Fruit fly (Drosophila melanogaster) whole organism, embryonic: ENCODE data around the gene Df31.

Source experiments
- ATbp ChIP-seq: fragments of 200-800 bp; sonication (Bioruptor generic); optimal IDR thresholded peaks from 2 replicates; lab custom pipeline; 2017; ENCODE audit warnings: missing biosample characterization, mild to moderate bottlenecking, missing genetic modification characterization, missing genetic modification reagents
- C15 ChIP-seq: fragments of 200-800 bp; sonication (Bioruptor generic); IDR thresholded peaks from 3 replicates; pipeline ENCODE4 v1.3.6; 2022; ENCODE audit warnings: missing biosample characterization, missing genetic modification characterization
- CG1024 ChIP-seq: fragments of 200-800 bp; sonication (Bioruptor generic); IDR thresholded peaks from 2 replicates; pipeline ENCODE4 v1.3.6; 2022; ENCODE audit warnings: missing biosample characterization, missing genetic modification characterization
- CG11456 ChIP-seq: fragments of 200-800 bp; sonication (Bioruptor generic); IDR thresholded peaks from 3 replicates; pipeline ENCODE4 v1.3.6; 2022; ENCODE audit warnings: missing biosample characterization, missing genetic modification characterization
- CG11696 ChIP-seq: fragments of 200-800 bp; sonication (Bioruptor generic); IDR thresholded peaks from 2 replicates; pipeline ENCODE4 v1.3.6; 2022; ENCODE audit warnings: missing biosample characterization, missing genetic modification characterization
- CG12236 ChIP-seq: fragments of 200-800 bp; sonication (Bioruptor generic); optimal IDR thresholded peaks from 2 replicates; lab custom pipeline; 2016; ENCODE audit warnings: missing biosample characterization, missing genetic modification characterization
- CG15011 ChIP-seq: fragments of 200-800 bp; sonication (Bioruptor generic); optimal IDR thresholded peaks from 3 replicates; lab custom pipeline; 2018; ENCODE audit warnings: missing biosample characterization, mild to moderate bottlenecking, missing genetic modification characterization
- CG15601 ChIP-seq: fragments of 200-800 bp; sonication (Bioruptor generic); optimal IDR thresholded peaks from 3 replicates; lab custom pipeline; 2019; ENCODE audit warnings: missing biosample characterization, mild to moderate bottlenecking, missing genetic modification characterization, moderate library complexity
- CG1792 ChIP-seq: fragments of 200-800 bp; sonication (Bioruptor generic); optimal IDR thresholded peaks from 2 replicates; lab custom pipeline; 2016; ENCODE audit warnings: missing biosample characterization, missing genetic modification characterization
- CG18476 ChIP-seq: fragments of 200-800 bp; sonication (Bioruptor generic); optimal IDR thresholded peaks from 2 replicates; lab custom pipeline; 2016; ENCODE audit warnings: missing biosample characterization, mild to moderate bottlenecking, missing genetic modification characterization
- CG2199 ChIP-seq: fragments of 200-800 bp; sonication (Bioruptor generic); IDR thresholded peaks from 3 replicates; pipeline ENCODE4 v1.3.6; 2022; ENCODE audit warnings: missing biosample characterization, missing genetic modification characterization
- CG2202 ChIP-seq: fragments of 200-800 bp; sonication (Bioruptor generic); optimal IDR thresholded peaks from 2 replicates; lab custom pipeline; 2018; ENCODE audit warnings: missing biosample characterization, mild to moderate bottlenecking, missing genetic modification characterization
- CG30020 ChIP-seq: fragments of 200-800 bp; optimal IDR thresholded peaks from 2 replicates; lab custom pipeline; 2019; ENCODE audit warnings: missing biosample characterization, mild to moderate bottlenecking, missing genetic modification characterization, moderate library complexity
- CG30403 ChIP-seq: fragments of 200-800 bp; sonication (Bioruptor generic); optimal IDR thresholded peaks from 3 replicates; lab custom pipeline; 2016; ENCODE audit warnings: missing biosample characterization, missing genetic modification characterization
- CG31224 ChIP-seq: fragments of 200-800 bp; sonication (Bioruptor generic); IDR thresholded peaks from 2 replicates; pipeline ENCODE4 v1.3.6; 2022; ENCODE audit warnings: missing biosample characterization, missing genetic modification characterization
- CG34422 ChIP-seq: fragments of 200-800 bp; sonication (Bioruptor generic); IDR thresholded peaks from 3 replicates; pipeline ENCODE4 v1.3.6; 2022; ENCODE audit warnings: missing biosample characterization, missing genetic modification characterization
- CG3995 ChIP-seq: fragments of 200-800 bp; sonication (Bioruptor generic); optimal IDR thresholded peaks from 3 replicates; lab custom pipeline; 2016; ENCODE audit warnings: missing biosample characterization, missing genetic modification characterization
- CG7745 ChIP-seq: fragments of 200-800 bp; sonication (Bioruptor generic); optimal IDR thresholded peaks from 2 replicates; lab custom pipeline; 2018; ENCODE audit warnings: missing biosample characterization, mild to moderate bottlenecking, missing genetic modification characterization, moderate library complexity
- CG8388 ChIP-seq: fragments of 200-800 bp; sonication (Bioruptor generic); optimal IDR thresholded peaks from 2 replicates; lab custom pipeline; 2019; ENCODE audit warnings: missing biosample characterization, mild to moderate bottlenecking, missing genetic modification characterization, moderate library complexity
- CG9437 ChIP-seq: fragments of 200-800 bp; sonication (Bioruptor generic); optimal IDR thresholded peaks from 2 replicates; lab custom pipeline; 2018; ENCODE audit warnings: missing biosample characterization, mild to moderate bottlenecking, missing genetic modification characterization
- CG9727 ChIP-seq: fragments of 200-800 bp; sonication (Bioruptor generic); optimal IDR thresholded peaks from 3 replicates; lab custom pipeline; 2017; ENCODE audit warnings: missing biosample characterization, mild to moderate bottlenecking, missing genetic modification characterization
- CG9817 ChIP-seq: fragments of 200-800 bp; sonication (Bioruptor generic); optimal IDR thresholded peaks from 2 replicates; lab custom pipeline; 2018; ENCODE audit warnings: missing biosample characterization, mild to moderate bottlenecking, missing genetic modification characterization, moderate library complexity
- Dip2 ChIP-seq: fragments of 200-800 bp; sonication (Bioruptor generic); IDR thresholded peaks from 2 replicates; pipeline ENCODE4 v1.3.6; 2022; ENCODE audit warnings: missing biosample characterization, missing genetic modification characterization
- Dref ChIP-seq: fragments of 200-800 bp; sonication (Bioruptor generic); IDR thresholded peaks from 2 replicates; pipeline ENCODE4 v1.3.6; 2022; ENCODE audit warnings: missing biosample characterization, missing genetic modification characterization
- H2.0 ChIP-seq: fragments of 200-800 bp; sonication (Bioruptor generic); IDR thresholded peaks from 2 replicates; pipeline ENCODE4 v1.3.6; 2022; ENCODE audit warnings: missing biosample characterization, missing genetic modification characterization
- Hr39 ChIP-seq: fragments of >200 bp; optimal IDR thresholded peaks from 2 replicates; lab custom pipeline; 2017
- MESR4 ChIP-seq: fragments of 200-800 bp; sonication (Bioruptor generic); optimal IDR thresholded peaks from 2 replicates; lab custom pipeline; 2018; ENCODE audit warnings: missing biosample characterization, mild to moderate bottlenecking, missing genetic modification characterization, moderate library complexity
- NK7.1 ChIP-seq: fragments of 200-800 bp; sonication (Bioruptor generic); optimal IDR thresholded peaks from 3 replicates; lab custom pipeline; 2016; ENCODE audit warnings: missing biosample characterization, missing genetic modification characterization
- Oli ChIP-seq: fragments of 200-800 bp; sonication (Bioruptor generic); optimal IDR thresholded peaks from 2 replicates; lab custom pipeline; 2018; ENCODE audit warnings: missing biosample characterization, mild to moderate bottlenecking, missing genetic modification characterization, moderate library complexity
- Spps ChIP-seq: fragments of 200-800 bp; sonication (Bioruptor generic); optimal IDR thresholded peaks from 2 replicates; lab custom pipeline; 2018; ENCODE audit warnings: missing biosample characterization, mild to moderate bottlenecking, missing genetic modification characterization
- Ssrp ChIP-seq: fragments of 200-800 bp; sonication (Bioruptor generic); optimal IDR thresholded peaks from 2 replicates; lab custom pipeline; 2018; ENCODE audit warnings: missing biosample characterization, mild to moderate bottlenecking, missing genetic modification characterization, moderate library complexity
- Stat92E ChIP-seq, 3 experiments: fragments of >200 bp in 2 of 3; fragments of 200-800 bp in 1 of 3; sonication (Bioruptor generic) in 1 of 3; optimal IDR thresholded peaks; 2 replicates each; lab custom pipeline; 2017 to 2019; ENCODE audit warnings: missing biosample characterization in 3 of 3, missing genetic modification characterization in 3 of 3, mild to moderate bottlenecking in 1 of 3, moderate library complexity in 1 of 3
- Trl ChIP-seq, 3 experiments: fragments of >200 bp in 2 of 3; fragments of 200-800 bp in 1 of 3; sonication (Bioruptor generic) in 1 of 3; optimal IDR thresholded peaks; 2 replicates in 1 of 3; 3 replicates in 2 of 3; lab custom pipeline; 2016 to 2017; ENCODE audit warnings: missing biosample characterization in 1 of 3, missing genetic modification characterization in 1 of 3
- Xrp1 ChIP-seq: fragments of 200-800 bp; sonication (Bioruptor generic); IDR thresholded peaks from 2 replicates; pipeline ENCODE4 v1.3.6; 2022; ENCODE audit warnings: missing biosample characterization, missing genetic modification characterization
- abd-A ChIP-seq: fragments of 200-800 bp; sonication (Bioruptor generic); optimal IDR thresholded peaks from 3 replicates; lab custom pipeline; 2019; ENCODE audit warnings: missing biosample characterization, mild to moderate bottlenecking, missing genetic modification characterization, moderate library complexity
- al ChIP-seq: fragments of 200-800 bp; sonication (Bioruptor generic); IDR thresholded peaks from 2 replicates; pipeline ENCODE4 v1.3.6; 2022; ENCODE audit warnings: missing biosample characterization, missing genetic modification characterization
- bbx ChIP-seq: fragments of 200-800 bp; sonication (Bioruptor generic); IDR thresholded peaks from 2 replicates; pipeline ENCODE4 v1.3.6; 2022; ENCODE audit warnings: missing biosample characterization, missing genetic modification characterization; ENCODE audit not compliant: partially characterized antibody
- br ChIP-seq: fragments of >200 bp; optimal IDR thresholded peaks from 2 replicates; lab custom pipeline; 2017
- cg ChIP-seq: fragments of 200-800 bp; sonication (Bioruptor generic); optimal IDR thresholded peaks from 3 replicates; lab custom pipeline; 2019; ENCODE audit warnings: missing biosample characterization, mild to moderate bottlenecking, missing genetic modification characterization, moderate library complexity
- chm ChIP-seq: fragments of 200-800 bp; sonication (Bioruptor generic); IDR thresholded peaks from 2 replicates; pipeline ENCODE4 v1.3.6; 2022; ENCODE audit warnings: missing biosample characterization, missing genetic modification characterization
- chn ChIP-seq: fragments of 200-800 bp; sonication (Bioruptor generic); optimal IDR thresholded peaks from 2 replicates; lab custom pipeline; 2016; ENCODE audit warnings: missing biosample characterization, missing genetic modification characterization
- dimm ChIP-seq: fragments of 200-800 bp; sonication (Bioruptor generic); IDR thresholded peaks from 2 replicates; pipeline ENCODE4 v1.3.6; 2022; ENCODE audit warnings: missing biosample characterization, missing genetic modification characterization
- ems ChIP-seq: fragments of 200-800 bp; sonication (Bioruptor generic); optimal IDR thresholded peaks from 3 replicates; lab custom pipeline; 2016; ENCODE audit warnings: missing biosample characterization, missing genetic modification characterization
- her ChIP-seq: fragments of 200-800 bp; sonication (Bioruptor generic); optimal IDR thresholded peaks from 2 replicates; lab custom pipeline; 2016; ENCODE audit warnings: missing biosample characterization, missing genetic modification characterization
- sens-2 ChIP-seq: fragments of 200-800 bp; sonication (Bioruptor generic); IDR thresholded peaks from 2 replicates; pipeline ENCODE4 v1.3.6; 2022; ENCODE audit warnings: missing biosample characterization, missing genetic modification characterization
- ttk ChIP-seq: fragments of 200-800 bp; sonication (Bioruptor generic); IDR thresholded peaks from 2 replicates; pipeline ENCODE4 v2.1.2; 2022; ENCODE audit warnings: missing biosample characterization, missing genetic modification characterization
- unpg ChIP-seq: fragments of 200-800 bp; sonication (Bioruptor generic); optimal IDR thresholded peaks from 3 replicates; lab custom pipeline; 2018; ENCODE audit warnings: missing biosample characterization, mild to moderate bottlenecking, missing genetic modification characterization, moderate library complexity
- vfl ChIP-seq: fragments of 200-800 bp; sonication (Bioruptor generic); optimal IDR thresholded peaks from 2 replicates; lab custom pipeline; 2016; ENCODE audit warnings: missing biosample characterization, missing genetic modification characterization
- wor ChIP-seq: fragments of 200-800 bp; sonication (Bioruptor generic); IDR thresholded peaks from 2 replicates; pipeline ENCODE4 v1.3.6; 2022; ENCODE audit warnings: missing biosample characterization, missing genetic modification characterization
- zen2 ChIP-seq: fragments of 200-800 bp; sonication (Bioruptor generic); IDR thresholded peaks from 3 replicates; pipeline ENCODE4 v1.3.6; 2022; ENCODE audit warnings: missing biosample characterization, missing genetic modification characterization; ENCODE audit not compliant: partially characterized antibody

The Df31 gene

dm6 chr2L:21629814-21630562 lies at the start of gene Df31 (continued):
- TF ChIP-seq H2.0 (GFP tag; lab: Robert Waterston, UW) (no peak; the same call in 1 of the 2 replicates), abd-A (tag; lab: Kevin White, UChicago) (no peak), wor (GFP tag; lab: Robert Waterston, UW) (no peak), CG11456 (no peak), CG9727 (GFP tag; lab: Kevin White, UChicago) (peak; percentile 53), ATbp (GFP tag; lab: Kevin White, UChicago) (no peak), Stat92E (GFP tag; optimal IDR thresholded peaks at IDR 0.05; lab: Kevin White, UChicago) (peak in 1 of 3 experiments; percentile 76), Xrp1 (GFP tag; lab: Robert Waterston, UW) (peak; percentile 57), CG31224 (GFP tag; lab: Robert Waterston, UW) (no peak; the same call in 1 of the 2 replicates), CG8388 (GFP tag; lab: Kevin White, UChicago) (peak; percentile 18), CG2202 (tag; lab: Kevin White, UChicago) (no peak), Dref (GFP tag; lab: Robert Waterston, UW) (peak; percentile 85), Ssrp (tag; lab: Kevin White, UChicago) (no peak), dimm (GFP tag; lab: Robert Waterston, UW) (no peak), zen2 (GFP tag; lab: Robert Waterston, UW) (no peak; the same call in 2 of the 3 replicates), Trl (optimal IDR thresholded peaks at IDR 0.05; lab: Kevin White, UChicago) (peak; percentile 38 to 53), Trl (GFP tag; optimal IDR thresholded peaks at IDR 0.05; lab: Kevin White, UChicago) (peak; percentile 81), Hr39 (lab: Kevin White, UChicago) (no peak), unpg (GFP tag; lab: Kevin White, UChicago) (peak; percentile 49), CG9437 (no peak), CG2199 (GFP tag; lab: Robert Waterston, UW) (peak; percentile 95), her (GFP tag; lab: Kevin White, UChicago) (peak; percentile 61), sens-2 (GFP tag; lab: Robert Waterston, UW) (no peak), br (lab: Kevin White, UChicago) (no peak), CG34422 (peak; percentile 74), ttk (GFP tag; lab: Robert Waterston, UW) (peak; percentile 52; the same call in 1 of the 2 replicates), MESR4 (GFP tag; lab: Kevin White, UChicago) (peak; percentile 44), CG18476 (peak; percentile 65), Spps (tag; lab: Kevin White, UChicago) (no peak), NK7.1 (GFP tag; lab: Kevin White, UChicago) (no peak), ems (GFP tag; lab: Kevin White, UChicago) (peak; percentile 62), CG12236 (GFP tag; lab: Kevin White, UChicago) (no peak), vfl (GFP tag; lab: Kevin White, UChicago) (peak; percentile 62), CG9817 (tag; lab: Kevin White, UChicago) (peak; percentile 54), cg (GFP tag; lab: Kevin White, UChicago) (no peak), CG11696 (GFP tag; lab: Robert Waterston, UW) (no peak), al (GFP tag; lab: Robert Waterston, UW) (no peak), chm (GFP tag; lab: Robert Waterston, UW) (peak; percentile 85; the same call in 1 of the 2 replicates), CG30403 (GFP tag; lab: Kevin White, UChicago) (peak; percentile 56), CG1792 (GFP tag; lab: Kevin White, UChicago) (peak; percentile 17), Oli (tag; lab: Kevin White, UChicago) (peak; percentile 24), C15 (0 out of 3 replicates have a peak, but pooled peaks have one; percentile 32), Dip2 (no peak), CG1024 (peak; percentile 78; the same call in 1 of the 2 replicates), CG15011 (GFP tag; lab: Kevin White, UChicago) (peak; percentile 2), bbx (GFP tag; lab: Robert Waterston, UW) (peak; percentile 95), chn (peak; percentile 46), CG3995 (GFP tag; lab: Kevin White, UChicago) (peak; percentile 39), CG30020 (peak; percentile 83), CG7745 (tag; lab: Kevin White, UChicago) (no peak), CG15601 (tag; lab: Kevin White, UChicago) (peak; percentile 22)
